Fruit fly (Drosophila melanogaster) whole organism, embryonic: ENCODE measurements around the gene CG3337.

Experiments used
- ATbp ChIP-seq: fragments of 200-800 bp; sonication (Bioruptor generic); optimal IDR thresholded peaks from 2 replicates; lab custom pipeline; 2017; ENCODE audit warnings: missing biosample characterization, mild to moderate bottlenecking, missing genetic modification characterization, missing genetic modification reagents
- CG12071 ChIP-seq: fragments of 200-800 bp; sonication (Bioruptor generic); optimal IDR thresholded peaks from 3 replicates; lab custom pipeline; 2018; ENCODE audit warnings: missing biosample characterization, mild to moderate bottlenecking, missing genetic modification characterization
- CG12659 ChIP-seq: fragments of 200-800 bp; sonication (Bioruptor generic); optimal IDR thresholded peaks from 3 replicates; lab custom pipeline; 2017; ENCODE audit warnings: mild to moderate bottlenecking, missing biosample characterization, missing genetic modification reagents, missing genetic modification characterization
- CG13287 ChIP-seq: fragments of 200-800 bp; sonication (Bioruptor generic); IDR thresholded peaks from 2 replicates; pipeline ENCODE4 v1.3.6; 2022; ENCODE audit warnings: missing biosample characterization, missing genetic modification characterization; ENCODE audit not compliant: partially characterized antibody
- CG13894 ChIP-seq: fragments of 200-800 bp; sonication (Bioruptor generic); optimal IDR thresholded peaks from 3 replicates; lab custom pipeline; 2018; ENCODE audit warnings: missing biosample characterization, mild to moderate bottlenecking, missing genetic modification characterization, moderate library complexity
- CG14050 ChIP-seq: fragments of 200-800 bp; sonication (Bioruptor generic); IDR thresholded peaks from 3 replicates; pipeline ENCODE4 v1.3.6; 2022; ENCODE audit warnings: missing biosample characterization, missing genetic modification characterization
- CG14710 ChIP-seq: fragments of 200-800 bp; sonication (Bioruptor generic); optimal IDR thresholded peaks from 3 replicates; lab custom pipeline; 2019; ENCODE audit warnings: missing biosample characterization, mild to moderate bottlenecking, missing genetic modification characterization, moderate library complexity
- CG15696 ChIP-seq: fragments of 200-800 bp; sonication (Bioruptor generic); optimal IDR thresholded peaks from 2 replicates; lab custom pipeline; 2019; ENCODE audit warnings: missing biosample characterization, mild to moderate bottlenecking, missing genetic modification characterization, moderate library complexity
- CG1602 ChIP-seq: fragments of 200-800 bp; sonication (Bioruptor generic); optimal IDR thresholded peaks from 3 replicates; lab custom pipeline; 2016; ENCODE audit warnings: missing biosample characterization, missing genetic modification characterization
- CG2202 ChIP-seq: fragments of 200-800 bp; sonication (Bioruptor generic); optimal IDR thresholded peaks from 2 replicates; lab custom pipeline; 2018; ENCODE audit warnings: missing biosample characterization, mild to moderate bottlenecking, missing genetic modification characterization
- CG2889 ChIP-seq: fragments of 200-800 bp; sonication (Bioruptor generic); IDR thresholded peaks from 3 replicates; pipeline ENCODE4 v1.3.6; 2022; ENCODE audit warnings: missing biosample characterization, missing genetic modification characterization
- CG34224 ChIP-seq: fragments of 200-800 bp; sonication (Bioruptor generic); IDR thresholded peaks from 3 replicates; pipeline ENCODE4 v1.3.6; 2022; ENCODE audit warnings: missing biosample characterization, missing genetic modification characterization; ENCODE audit not compliant: partially characterized antibody
- CG4404 ChIP-seq: fragments of 200-800 bp; sonication (Bioruptor generic); IDR thresholded peaks from 2 replicates; pipeline ENCODE4 v1.3.6; 2022; ENCODE audit warnings: missing biosample characterization, missing genetic modification characterization
- CG6683 ChIP-seq: fragments of 200-800 bp; sonication (Bioruptor generic); optimal IDR thresholded peaks from 2 replicates; lab custom pipeline; 2017; ENCODE audit warnings: missing biosample characterization, mild to moderate bottlenecking, missing genetic modification characterization, missing genetic modification reagents
- CG6813 ChIP-seq: fragments of 200-800 bp; sonication (Bioruptor generic); optimal IDR thresholded peaks from 2 replicates; lab custom pipeline; 2017; ENCODE audit warnings: missing biosample characterization, missing genetic modification characterization, mild to moderate bottlenecking, moderate library complexity, missing genetic modification reagents
- CG8359 ChIP-seq: fragments of 200-800 bp; sonication (Bioruptor generic); optimal IDR thresholded peaks from 2 replicates; lab custom pipeline; 2017; ENCODE audit warnings: missing biosample characterization, mild to moderate bottlenecking, missing genetic modification characterization, borderline replicate concordance
- CG9727 ChIP-seq: fragments of 200-800 bp; sonication (Bioruptor generic); optimal IDR thresholded peaks from 3 replicates; lab custom pipeline; 2017; ENCODE audit warnings: missing biosample characterization, mild to moderate bottlenecking, missing genetic modification characterization
- CG9932 ChIP-seq: fragments of 200-800 bp; sonication (Bioruptor generic); IDR thresholded peaks from 2 replicates; pipeline ENCODE4 v1.3.6; 2022; ENCODE audit warnings: missing biosample characterization, missing genetic modification characterization
- Chrac-16 ChIP-seq: fragments of 200-800 bp; sonication (Bioruptor generic); optimal IDR thresholded peaks from 3 replicates; lab custom pipeline; 2016; ENCODE audit warnings: missing biosample characterization, missing genetic modification characterization
- CrebB ChIP-seq: fragments of 200-800 bp; sonication (Bioruptor generic); optimal IDR thresholded peaks from 3 replicates; lab custom pipeline; 2018; ENCODE audit warnings: missing biosample characterization, mild to moderate bottlenecking, missing genetic modification characterization
- Dbx ChIP-seq: fragments of 200-800 bp; sonication (Bioruptor generic); IDR thresholded peaks from 3 replicates; pipeline ENCODE4 v1.3.6; 2022; ENCODE audit warnings: missing biosample characterization, missing genetic modification characterization
- Dll ChIP-seq: fragments of 200-800 bp; sonication (Bioruptor generic); IDR thresholded peaks from 4 replicates; pipeline ENCODE4 v1.3.6; 2022; ENCODE audit warnings: missing biosample characterization, missing genetic modification characterization; ENCODE audit not compliant: partially characterized antibody
- Hr51 ChIP-seq, 2 experiments: fragments of 200-800 bp; sonication (Bioruptor generic); optimal IDR thresholded peaks; 2 replicates in 1 of 2; 3 replicates in 1 of 2; lab custom pipeline; 2016 to 2018; ENCODE audit warnings: missing biosample characterization in 2 of 2, missing genetic modification characterization in 2 of 2, mild to moderate bottlenecking in 1 of 2, moderate library complexity in 1 of 2
- Hsf ChIP-seq: fragments of 200-800 bp; sonication (Bioruptor generic); optimal IDR thresholded peaks from 3 replicates; lab custom pipeline; 2016; ENCODE audit warnings: missing biosample characterization, missing genetic modification characterization
- Med ChIP-seq: fragments of 200-800 bp; sonication (Bioruptor generic); peaks from one replicate; lab custom pipeline; 2016; ENCODE audit warnings: missing biosample characterization, missing genetic modification characterization, mild to moderate bottlenecking, inconsistent platforms, moderate library complexity
- Oli ChIP-seq: fragments of 200-800 bp; sonication (Bioruptor generic); optimal IDR thresholded peaks from 2 replicates; lab custom pipeline; 2018; ENCODE audit warnings: missing biosample characterization, mild to moderate bottlenecking, missing genetic modification characterization, moderate library complexity
- Opbp ChIP-seq: fragments of 200-800 bp; sonication (Bioruptor generic); IDR thresholded peaks from 3 replicates; pipeline ENCODE4 v1.3.6; 2022; ENCODE audit warnings: missing biosample characterization, missing genetic modification characterization; ENCODE audit not compliant: partially characterized antibody
- Ssrp ChIP-seq: fragments of 200-800 bp; sonication (Bioruptor generic); optimal IDR thresholded peaks from 2 replicates; lab custom pipeline; 2018; ENCODE audit warnings: missing biosample characterization, mild to moderate bottlenecking, missing genetic modification characterization, moderate library complexity
- YL-1 ChIP-seq: fragments of 200-800 bp; sonication (Bioruptor generic); optimal IDR thresholded peaks from 3 replicates; lab custom pipeline; 2017; ENCODE audit warnings: missing biosample characterization, mild to moderate bottlenecking, missing genetic modification characterization
- ato ChIP-seq: fragments of 200-800 bp; sonication (Bioruptor generic); IDR thresholded peaks from 2 replicates; pipeline ENCODE4 v1.3.6; 2022; ENCODE audit warnings: missing biosample characterization, missing genetic modification characterization; ENCODE audit not compliant: partially characterized antibody
- crp ChIP-seq, 2 experiments: fragments of 200-800 bp; sonication (Bioruptor generic); optimal IDR thresholded peaks; 2 replicates in 1 of 2; 3 replicates in 1 of 2; lab custom pipeline; 2017; ENCODE audit warnings: missing biosample characterization in 2 of 2, missing genetic modification characterization in 2 of 2, mild to moderate bottlenecking in 1 of 2, moderate library complexity in 1 of 2
- dmrt99B ChIP-seq: fragments of 200-800 bp; sonication (Bioruptor generic); optimal IDR thresholded peaks from 2 replicates; lab custom pipeline; 2018; ENCODE audit warnings: missing biosample characterization, mild to moderate bottlenecking, missing genetic modification characterization, moderate library complexity
- gce ChIP-seq: fragments of 200-800 bp; sonication (Bioruptor generic); IDR thresholded peaks from 3 replicates; pipeline ENCODE4 v1.3.6; 2022; ENCODE audit warnings: missing biosample characterization, missing genetic modification characterization
- hkb ChIP-seq, 2 experiments: fragments of 200-800 bp in 1 of 2; fragments of >200 bp in 1 of 2; sonication (Bioruptor generic) in 1 of 2; IDR thresholded peaks in 1 of 2; optimal IDR thresholded peaks in 1 of 2; 2 replicates each; pipeline versions ENCODE4 v1.3.6 to Lab custom; 2017 to 2022; ENCODE audit warnings: missing biosample characterization in 1 of 2, missing genetic modification characterization in 1 of 2
- jing ChIP-seq: fragments of 200-800 bp; sonication (Bioruptor generic); optimal IDR thresholded peaks from 2 replicates; lab custom pipeline; 2018; ENCODE audit warnings: missing biosample characterization, mild to moderate bottlenecking, missing genetic modification characterization
- jumu ChIP-seq: fragments of 200-800 bp; sonication (Bioruptor generic); optimal IDR thresholded peaks from 3 replicates; lab custom pipeline; 2016; ENCODE audit warnings: missing biosample characterization, missing genetic modification characterization
- lmd ChIP-seq: fragments of 200-800 bp; sonication (Bioruptor generic); IDR thresholded peaks from 2 replicates; pipeline ENCODE4 v1.3.6; 2022; ENCODE audit warnings: missing biosample characterization, missing genetic modification characterization
- prd ChIP-seq, 3 experiments: fragments of >200 bp in 2 of 3; fragments of 200-800 bp in 1 of 3; sonication (Bioruptor generic) in 1 of 3; optimal IDR thresholded peaks in 2 of 3; IDR thresholded peaks in 1 of 3; 2 replicates in 2 of 3; 3 replicates in 1 of 3; pipeline versions ENCODE4 v1.3.6 to Lab custom; 2017 to 2022; ENCODE audit warnings: missing biosample characterization in 1 of 3, missing genetic modification characterization in 1 of 3
- schlank ChIP-seq: fragments of 200-800 bp; sonication (Bioruptor generic); optimal IDR thresholded peaks from 2 replicates; lab custom pipeline; 2018; ENCODE audit warnings: missing biosample characterization, mild to moderate bottlenecking, missing genetic modification characterization
- shn ChIP-seq: fragments of 200-800 bp; sonication (Bioruptor generic); optimal IDR thresholded peaks from 3 replicates; lab custom pipeline; 2016; ENCODE audit warnings: missing biosample characterization, missing genetic modification characterization
- sisA ChIP-seq: fragments of 200-800 bp; sonication (Bioruptor generic); IDR thresholded peaks from 2 replicates; pipeline ENCODE4 v1.3.6; 2022; ENCODE audit warnings: missing biosample characterization, missing genetic modification characterization
- so ChIP-seq: fragments of 200-800 bp; sonication (Bioruptor generic); IDR thresholded peaks from 3 replicates; pipeline ENCODE4 v1.3.6; 2022; ENCODE audit warnings: missing biosample characterization, missing genetic modification characterization
- tgo ChIP-seq: fragments of 200-800 bp; sonication (Bioruptor generic); IDR thresholded peaks from 3 replicates; pipeline ENCODE4 v1.3.6; 2022; ENCODE audit warnings: missing biosample characterization, missing genetic modification characterization
- ttk ChIP-seq: fragments of 200-800 bp; sonication (Bioruptor generic); IDR thresholded peaks from 2 replicates; pipeline ENCODE4 v2.1.2; 2022; ENCODE audit warnings: missing biosample characterization, missing genetic modification characterization
- unpg ChIP-seq: fragments of 200-800 bp; sonication (Bioruptor generic); optimal IDR thresholded peaks from 3 replicates; lab custom pipeline; 2018; ENCODE audit warnings: missing biosample characterization, mild to moderate bottlenecking, missing genetic modification characterization, moderate library complexity
- vvl ChIP-seq: fragments of 200-800 bp; sonication (Bioruptor generic); IDR thresholded peaks from 2 replicates; pipeline ENCODE4 v1.3.6; 2022; ENCODE audit warnings: missing biosample characterization, missing genetic modification characterization

The CG3337 gene

dm6 chr3R:21195210-21195967 is 28.0 kb downstream of the CG3337 start (continued):
- no peak for TF ChIP-seq Chrac-16 (GFP tag; lab: Kevin White, UChicago)
- no peak for TF ChIP-seq Opbp (GFP tag; lab: Robert Waterston, UW)
- no peak for TF ChIP-seq CG15696 (tag; lab: Kevin White, UChicago)
- 0 out of 2 replicates have a peak, but pooled peaks have one; percentile 36 for TF ChIP-seq vvl (GFP tag; lab: Robert Waterston, UW)
- TF ChIP-seq CG2889: no peak
- 0 out of 2 replicates have a peak, but pooled peaks have one; percentile 19 for TF ChIP-seq lmd (GFP tag; lab: Robert Waterston, UW)
- TF ChIP-seq Hr51 (GFP tag; optimal IDR thresholded peaks at IDR 0.05; lab: Kevin White, UChicago): no peak
- peak; percentile 23 for TF ChIP-seq CG9727 (GFP tag; lab: Kevin White, UChicago)
- TF ChIP-seq Dbx (GFP tag; lab: Robert Waterston, UW): no peak
- no peak for TF ChIP-seq hkb (optimal IDR thresholded peaks at IDR 0.05; lab: Kevin White, UChicago)
- no peak for TF ChIP-seq hkb (GFP tag; IDR thresholded peaks at IDR 0.05; lab: Robert Waterston, UW)
- no peak for TF ChIP-seq CG14050 (GFP tag; lab: Robert Waterston, UW)
- TF ChIP-seq tgo: 0 out of 3 replicates have a peak, but pooled peaks have one; percentile 21
- TF ChIP-seq Hsf (GFP tag; lab: Kevin White, UChicago): peak; percentile 2
- TF ChIP-seq Dll: no peak
- TF ChIP-seq sisA (GFP tag; lab: Robert Waterston, UW): 0 out of 2 replicates have a peak, but pooled peaks have one; percentile 18
- no peak for TF ChIP-seq CG12071
- TF ChIP-seq CG12659 (GFP tag; lab: Kevin White, UChicago): peak; percentile 0
- no peak for TF ChIP-seq CrebB (tag; lab: Kevin White, UChicago)
- peak; percentile 12 for TF ChIP-seq dmrt99B (tag; lab: Kevin White, UChicago)
- TF ChIP-seq CG6813: no peak
- no peak for TF ChIP-seq jing
- TF ChIP-seq CG2202: no peak
- peak; percentile 17 for TF ChIP-seq Med (GFP tag; lab: Kevin White, UChicago)
- 0 out of 2 replicates have a peak, but pooled peaks have one; percentile 34 for TF ChIP-seq CG9932 (GFP tag; lab: Robert Waterston, UW)
- peak; percentile 9 for TF ChIP-seq unpg
- TF ChIP-seq YL-1 (GFP tag; lab: Kevin White, UChicago): no peak
- no peak for TF ChIP-seq schlank (tag; lab: Kevin White, UChicago)
- TF ChIP-seq CG13287 (GFP tag; lab: Robert Waterston, UW): no peak
- TF ChIP-seq ATbp (GFP tag; lab: Kevin White, UChicago): peak; percentile 6
- TF ChIP-seq CG8359: no peak
- no peak for TF ChIP-seq CG6683 (GFP tag; lab: Kevin White, UChicago)
- no peak for TF ChIP-seq shn (GFP tag; lab: Kevin White, UChicago)
- peak; percentile 17; the same call in 1 of the 3 replicates for TF ChIP-seq so (GFP tag; lab: Robert Waterston, UW)
- TF ChIP-seq prd (optimal IDR thresholded peaks at IDR 0.05; lab: Kevin White, UChicago): no peak
- peak; percentile 56 for TF ChIP-seq prd (GFP tag; IDR thresholded peaks at IDR 0.05; lab: Robert Waterston, UW)
- TF ChIP-seq ato (GFP tag; lab: Robert Waterston, UW): no peak
- TF ChIP-seq Oli: peak; percentile 32
- TF ChIP-seq jumu: no peak
- no peak for TF ChIP-seq crp (GFP tag; optimal IDR thresholded peaks at IDR 0.05; lab: Kevin White, UChicago)
- no peak for TF ChIP-seq CG13894
- TF ChIP-seq ttk (GFP tag; lab: Robert Waterston, UW): no peak
- TF ChIP-seq CG1602 (GFP tag; lab: Kevin White, UChicago): no peak
- no peak for TF ChIP-seq gce (GFP tag; lab: Robert Waterston, UW)
- peak; percentile 5 for TF ChIP-seq Ssrp (tag; lab: Kevin White, UChicago)
- no peak for TF ChIP-seq CG34224 (GFP tag; lab: Robert Waterston, UW)
- TF ChIP-seq CG14710: no peak
- TF ChIP-seq CG4404 (GFP tag; lab: Robert Waterston, UW): 0 out of 2 replicates have a peak, but pooled peaks have one; percentile 25
